Fruit fly (Drosophila melanogaster) whole organism, pupa: ENCODE measurements around the gene Ada1-2.

Experiments
- CG17806 ChIP-seq: fragments of 200-800 bp; sonication (Bioruptor generic); optimal IDR thresholded peaks from 2 replicates; lab custom pipeline; 2018; ENCODE audit warnings: missing biosample characterization, mild to moderate bottlenecking, missing genetic modification characterization, moderate library complexity
- CG34367 ChIP-seq: fragments of 200-800 bp; sonication (Bioruptor generic); optimal IDR thresholded peaks from 2 replicates; lab custom pipeline; 2018; ENCODE audit warnings: missing biosample characterization, mild to moderate bottlenecking, missing genetic modification characterization
- D1 ChIP-seq: fragments of 200-800 bp; sonication (Bioruptor generic); optimal IDR thresholded peaks from 2 replicates; lab custom pipeline; 2018; ENCODE audit warnings: missing biosample characterization, mild to moderate bottlenecking, missing genetic modification characterization, moderate library complexity
- Pif1B ChIP-seq: fragments of 200-800 bp; sonication (Bioruptor generic); optimal IDR thresholded peaks from 3 replicates; lab custom pipeline; 2016; ENCODE audit warnings: missing biosample characterization, missing genetic modification characterization
- Snoo ChIP-seq: fragments of 200-800 bp; sonication (Bioruptor generic); optimal IDR thresholded peaks from 3 replicates; lab custom pipeline; 2017; ENCODE audit warnings: missing biosample characterization, mild to moderate bottlenecking, missing genetic modification characterization, inconsistent platforms

DNA sequence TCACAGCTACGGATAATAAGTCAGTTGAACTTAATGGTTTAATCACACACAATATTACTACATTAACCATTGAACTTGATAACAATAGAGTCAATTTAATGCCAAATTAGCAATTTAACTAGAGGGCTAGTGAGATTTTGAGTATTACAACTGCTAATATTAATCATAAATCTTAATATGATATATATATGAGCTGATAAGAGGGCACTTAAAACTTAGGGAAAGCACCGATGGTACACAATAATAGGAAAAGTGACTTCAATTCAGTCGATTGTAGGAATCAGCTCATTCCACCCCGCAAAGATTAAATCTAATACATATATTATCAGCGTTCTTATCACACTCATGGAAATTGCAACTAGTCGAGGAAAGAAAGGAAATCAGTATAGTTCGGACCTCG, 11.5 kb upstream of the Ada1-2 start, which contains the start of gene CG16965:
- TF ChIP-seq Snoo (tag; lab: Kevin White, UChicago) (no peak), Pif1B (no peak), CG34367 (tag; lab: Kevin White, UChicago) (no peak), D1 (tag; lab: Kevin White, UChicago) (no peak), CG17806 (no peak)
